Worm (Caenorhabditis elegans) whole organism, mixed stage, embryonic: ENCODE measurements around the gene F19B2.6.

Experiments
- ceh-43 ChIP-seq: fragments of 200-800 bp; sonication (Bioruptor generic); optimal IDR thresholded peaks from 2 replicates; lab custom pipeline; 2018; ENCODE audit warnings: mild to moderate bottlenecking, missing genetic modification characterization, moderate library complexity, missing compliant biosample characterization
- ceh-83 ChIP-seq: fragments of 200-800 bp; sonication (Bioruptor generic); optimal IDR thresholded peaks from 2 replicates; lab custom pipeline; 2018; ENCODE audit warnings: mild to moderate bottlenecking, missing genetic modification characterization, missing compliant biosample characterization
- mep-1 ChIP-seq: fragments of 150-350 bp; optimal IDR thresholded peaks from 2 replicates; lab custom pipeline; 2017; ENCODE audit warnings: missing biosample characterization, missing genetic modification reagents, missing genetic modification characterization, inconsistent platforms
- nhr-76 ChIP-seq: sonication (generic microtip); optimal IDR thresholded peaks from 2 replicates; lab custom pipeline; 2017; ENCODE audit warnings: missing biosample characterization, missing genetic modification characterization
- snpc-4 ChIP-seq: fragments of 150-350 bp; optimal IDR thresholded peaks from 2 replicates; lab custom pipeline; 2014; ENCODE audit warnings: missing biosample characterization, missing genetic modification characterization

- TF ChIP-seq snpc-4 (no peak), ceh-43 (GFP tag; lab: Kevin White, UChicago) (no peak), ceh-83 (GFP tag; lab: Kevin White, UChicago) (no peak), nhr-76 (tag; lab: Kevin White, UChicago) (no peak), mep-1 (tag; lab: Kevin White, UChicago) (no peak)
Observed at ce11 chrV:20147662-20148245, 10.6 kb upstream of the F19B2.6 start, which contains the start of gene Y113G7A.13.
